Fruit fly (Drosophila melanogaster) whole organism, embryonic: ENCODE measurements around the gene MtnE.

Experiments
- Abd-B ChIP-seq: fragments of 200-800 bp; sonication (Bioruptor generic); optimal IDR thresholded peaks from 2 replicates; lab custom pipeline; 2018; ENCODE audit warnings: missing biosample characterization, mild to moderate bottlenecking, missing genetic modification characterization, moderate library complexity
- Ada2b ChIP-seq: fragments of 200-800 bp; sonication (Bioruptor generic); IDR thresholded peaks from 2 replicates; pipeline ENCODE4 v1.3.6; 2022; ENCODE audit warnings: missing biosample characterization, missing genetic modification characterization
- Asciz ChIP-seq: fragments of 200-800 bp; sonication (Bioruptor generic); optimal IDR thresholded peaks from 2 replicates; lab custom pipeline; 2017; ENCODE audit warnings: missing biosample characterization, mild to moderate bottlenecking, missing genetic modification characterization, missing genetic modification reagents
- CG10321 ChIP-seq: fragments of 200-800 bp; sonication (Bioruptor generic); IDR thresholded peaks from 2 replicates; pipeline ENCODE4 v1.3.6; 2022; ENCODE audit warnings: missing biosample characterization, missing genetic modification characterization
- CG10431 ChIP-seq: fragments of 200-800 bp; sonication (Bioruptor generic); optimal IDR thresholded peaks from 3 replicates; lab custom pipeline; 2018; ENCODE audit warnings: missing biosample characterization, mild to moderate bottlenecking, missing genetic modification characterization
- CG12391 ChIP-seq: fragments of 200-800 bp; sonication (Bioruptor generic); optimal IDR thresholded peaks from 3 replicates; lab custom pipeline; 2018; ENCODE audit warnings: missing biosample characterization, mild to moderate bottlenecking, missing genetic modification characterization, moderate library complexity
- CG13424 ChIP-seq: fragments of 200-800 bp; sonication (Bioruptor generic); optimal IDR thresholded peaks from 2 replicates; lab custom pipeline; 2019; ENCODE audit warnings: missing biosample characterization, mild to moderate bottlenecking, missing genetic modification characterization, moderate library complexity
- CG15696 ChIP-seq: fragments of 200-800 bp; sonication (Bioruptor generic); optimal IDR thresholded peaks from 2 replicates; lab custom pipeline; 2019; ENCODE audit warnings: missing biosample characterization, mild to moderate bottlenecking, missing genetic modification characterization, moderate library complexity
- CG1603 ChIP-seq: fragments of 200-800 bp; sonication (Bioruptor generic); optimal IDR thresholded peaks from 2 replicates; lab custom pipeline; 2019; ENCODE audit warnings: missing biosample characterization, mild to moderate bottlenecking, missing genetic modification characterization, moderate library complexity
- CG1792 ChIP-seq: fragments of 200-800 bp; sonication (Bioruptor generic); optimal IDR thresholded peaks from 2 replicates; lab custom pipeline; 2016; ENCODE audit warnings: missing biosample characterization, missing genetic modification characterization
- CG18011 ChIP-seq: fragments of 200-800 bp; sonication (Bioruptor generic); optimal IDR thresholded peaks from 2 replicates; lab custom pipeline; 2017; ENCODE audit warnings: missing biosample characterization, missing genetic modification characterization, mild to moderate bottlenecking, moderate library complexity, missing genotype
- CG2129 ChIP-seq: fragments of 200-800 bp; sonication (Bioruptor generic); IDR thresholded peaks from 2 replicates; pipeline ENCODE4 v1.3.6; 2022; ENCODE audit warnings: missing biosample characterization, missing genetic modification characterization; ENCODE audit not compliant: partially characterized antibody
- CG43689 ChIP-seq: fragments of 200-800 bp; sonication (Bioruptor generic); IDR thresholded peaks from 2 replicates; pipeline ENCODE4 v1.3.6; 2022; ENCODE audit warnings: missing biosample characterization, missing genetic modification characterization
- CG5245 ChIP-seq: fragments of 200-800 bp; sonication (Bioruptor generic); optimal IDR thresholded peaks from 3 replicates; lab custom pipeline; 2016; ENCODE audit warnings: missing biosample characterization, missing genetic modification characterization
- CG5953 ChIP-seq: fragments of 200-800 bp; sonication (Bioruptor generic); IDR thresholded peaks from 2 replicates; pipeline ENCODE4 v1.3.6; 2022; ENCODE audit warnings: missing biosample characterization, missing genetic modification characterization
- CG6175 ChIP-seq: fragments of 200-800 bp; sonication (Bioruptor generic); IDR thresholded peaks from 3 replicates; pipeline ENCODE4 v1.3.6; 2022; ENCODE audit warnings: missing biosample characterization, missing genetic modification characterization
- CG6813 ChIP-seq: fragments of 200-800 bp; sonication (Bioruptor generic); optimal IDR thresholded peaks from 2 replicates; lab custom pipeline; 2017; ENCODE audit warnings: missing biosample characterization, missing genetic modification characterization, mild to moderate bottlenecking, moderate library complexity, missing genetic modification reagents
- CG8359 ChIP-seq: fragments of 200-800 bp; sonication (Bioruptor generic); optimal IDR thresholded peaks from 2 replicates; lab custom pipeline; 2017; ENCODE audit warnings: missing biosample characterization, mild to moderate bottlenecking, missing genetic modification characterization, borderline replicate concordance
- CG8924 ChIP-seq: fragments of 200-800 bp; optimal IDR thresholded peaks from 3 replicates; lab custom pipeline; 2019; ENCODE audit warnings: missing biosample characterization, mild to moderate bottlenecking, missing genetic modification characterization, moderate library complexity
- CG9437 ChIP-seq: fragments of 200-800 bp; sonication (Bioruptor generic); optimal IDR thresholded peaks from 2 replicates; lab custom pipeline; 2018; ENCODE audit warnings: missing biosample characterization, mild to moderate bottlenecking, missing genetic modification characterization
- CG9797 ChIP-seq: fragments of 200-800 bp; sonication (Bioruptor generic); optimal IDR thresholded peaks from 3 replicates; lab custom pipeline; 2018; ENCODE audit warnings: missing biosample characterization, mild to moderate bottlenecking, missing genetic modification characterization
- Deaf1 ChIP-seq: fragments of 200-800 bp; optimal IDR thresholded peaks from 3 replicates; lab custom pipeline; 2019; ENCODE audit warnings: missing biosample characterization, mild to moderate bottlenecking, missing genetic modification characterization, moderate library complexity
- ERR ChIP-seq: fragments of 200-800 bp; sonication (Bioruptor generic); optimal IDR thresholded peaks from 2 replicates; lab custom pipeline; 2016; ENCODE audit warnings: missing biosample characterization, missing genetic modification characterization
- H2.0 ChIP-seq: fragments of 200-800 bp; sonication (Bioruptor generic); IDR thresholded peaks from 2 replicates; pipeline ENCODE4 v1.3.6; 2022; ENCODE audit warnings: missing biosample characterization, missing genetic modification characterization
- HLH3B ChIP-seq: fragments of 200-800 bp; sonication (Bioruptor generic); IDR thresholded peaks from 2 replicates; pipeline ENCODE4 v1.3.6; 2022; ENCODE audit warnings: missing biosample characterization, missing genetic modification characterization
- Lpt ChIP-seq: fragments of >200 bp; optimal IDR thresholded peaks from 2 replicates; lab custom pipeline; 2018; ENCODE audit warnings: missing biosample characterization, missing genetic modification characterization
- Med ChIP-seq: fragments of 200-800 bp; sonication (Bioruptor generic); peaks from one replicate; lab custom pipeline; 2016; ENCODE audit warnings: missing biosample characterization, missing genetic modification characterization, mild to moderate bottlenecking, inconsistent platforms, moderate library complexity
- NC2β ChIP-seq: fragments of 200-800 bp; sonication (Bioruptor generic); optimal IDR thresholded peaks from 2 replicates; lab custom pipeline; 2016; ENCODE audit warnings: missing biosample characterization, missing genetic modification characterization
- Nf-YB ChIP-seq: fragments of 200-800 bp; sonication (Bioruptor generic); optimal IDR thresholded peaks from 3 replicates; lab custom pipeline; 2019; ENCODE audit warnings: missing biosample characterization, mild to moderate bottlenecking, missing genetic modification characterization, moderate library complexity
- al ChIP-seq: fragments of 200-800 bp; sonication (Bioruptor generic); IDR thresholded peaks from 2 replicates; pipeline ENCODE4 v1.3.6; 2022; ENCODE audit warnings: missing biosample characterization, missing genetic modification characterization
- bab2 ChIP-seq: fragments of 200-800 bp; sonication (Bioruptor generic); optimal IDR thresholded peaks from 2 replicates; lab custom pipeline; 2016; ENCODE audit warnings: missing biosample characterization, missing genetic modification characterization
- bowl ChIP-seq: fragments of 200-800 bp; sonication (Bioruptor generic); IDR thresholded peaks from 2 replicates; pipeline ENCODE4 v1.3.6; 2022; ENCODE audit warnings: missing biosample characterization, missing genetic modification characterization
- caup ChIP-seq: fragments of 200-800 bp; sonication (Bioruptor generic); optimal IDR thresholded peaks from 3 replicates; lab custom pipeline; 2017; ENCODE audit warnings: missing biosample characterization, mild to moderate bottlenecking, missing genetic modification characterization, moderate library complexity; ENCODE audit not compliant: severe bottlenecking
- chinmo ChIP-seq: fragments of 200-800 bp; sonication (Bioruptor generic); IDR thresholded peaks from 4 replicates; pipeline ENCODE4 v1.3.6; 2022; ENCODE audit warnings: missing biosample characterization, missing genetic modification characterization; ENCODE audit not compliant: partially characterized antibody
- crp ChIP-seq, 2 experiments: fragments of 200-800 bp; sonication (Bioruptor generic); optimal IDR thresholded peaks; 2 replicates in 1 of 2; 3 replicates in 1 of 2; lab custom pipeline; 2017; ENCODE audit warnings: missing biosample characterization in 2 of 2, missing genetic modification characterization in 2 of 2, mild to moderate bottlenecking in 1 of 2, moderate library complexity in 1 of 2
- dmrt99B ChIP-seq: fragments of 200-800 bp; sonication (Bioruptor generic); optimal IDR thresholded peaks from 2 replicates; lab custom pipeline; 2018; ENCODE audit warnings: missing biosample characterization, mild to moderate bottlenecking, missing genetic modification characterization, moderate library complexity
- esg ChIP-seq: fragments of 200-800 bp; sonication (Bioruptor generic); conservative IDR thresholded peaks from 2 replicates; pipeline ENCODE4 v1.3.6; 2022; ENCODE audit warnings: missing biosample characterization, missing genetic modification characterization
- fd3F ChIP-seq: fragments of 200-800 bp; sonication (Bioruptor generic); optimal IDR thresholded peaks from 2 replicates; lab custom pipeline; 2018; ENCODE audit warnings: missing biosample characterization, mild to moderate bottlenecking, missing genetic modification characterization, moderate library complexity
- gce ChIP-seq: fragments of 200-800 bp; sonication (Bioruptor generic); IDR thresholded peaks from 3 replicates; pipeline ENCODE4 v1.3.6; 2022; ENCODE audit warnings: missing biosample characterization, missing genetic modification characterization
- gfzf ChIP-seq: fragments of 200-800 bp; sonication (Bioruptor generic); optimal IDR thresholded peaks from 2 replicates; lab custom pipeline; 2016; ENCODE audit warnings: missing biosample characterization, mild to moderate bottlenecking, missing genetic modification characterization, moderate library complexity
- gsb ChIP-seq: fragments of 200-800 bp; sonication (Bioruptor generic); IDR thresholded peaks from 2 replicates; pipeline ENCODE4 v1.3.6; 2022; ENCODE audit warnings: missing biosample characterization, missing genetic modification characterization
- hth ChIP-seq: fragments of >200 bp; optimal IDR thresholded peaks from 2 replicates; lab custom pipeline; 2017; ENCODE audit warnings: inconsistent platforms
- kay ChIP-seq: fragments of 200-800 bp; sonication (Bioruptor generic); optimal IDR thresholded peaks from 2 replicates; lab custom pipeline; 2016; ENCODE audit warnings: missing biosample characterization, missing genetic modification characterization
- mam ChIP-seq: fragments of 200-800 bp; sonication (Bioruptor generic); optimal IDR thresholded peaks from 3 replicates; lab custom pipeline; 2016; ENCODE audit warnings: missing biosample characterization, missing genetic modification characterization
- pfk ChIP-seq: fragments of 200-800 bp; sonication (Bioruptor generic); optimal IDR thresholded peaks from 2 replicates; lab custom pipeline; 2018; ENCODE audit warnings: missing biosample characterization, mild to moderate bottlenecking, missing genetic modification characterization, moderate library complexity
- pnt ChIP-seq: fragments of 200-800 bp; sonication (Bioruptor generic); optimal IDR thresholded peaks from 3 replicates; lab custom pipeline; 2016; ENCODE audit warnings: missing biosample characterization, missing genetic modification characterization
- ro ChIP-seq: fragments of 200-800 bp; sonication (Bioruptor generic); IDR thresholded peaks from 2 replicates; pipeline ENCODE4 v1.3.6; 2022; ENCODE audit warnings: missing biosample characterization, missing genetic modification characterization
- sens-2 ChIP-seq: fragments of 200-800 bp; sonication (Bioruptor generic); IDR thresholded peaks from 2 replicates; pipeline ENCODE4 v1.3.6; 2022; ENCODE audit warnings: missing biosample characterization, missing genetic modification characterization
- toy ChIP-seq: fragments of 200-800 bp; sonication (Bioruptor generic); IDR thresholded peaks from 2 replicates; pipeline ENCODE4 v1.3.6; 2022; ENCODE audit warnings: missing biosample characterization, missing genetic modification characterization
- unpg ChIP-seq: fragments of 200-800 bp; sonication (Bioruptor generic); optimal IDR thresholded peaks from 3 replicates; lab custom pipeline; 2018; ENCODE audit warnings: missing biosample characterization, mild to moderate bottlenecking, missing genetic modification characterization, moderate library complexity
- vfl ChIP-seq: fragments of 200-800 bp; sonication (Bioruptor generic); optimal IDR thresholded peaks from 2 replicates; lab custom pipeline; 2016; ENCODE audit warnings: missing biosample characterization, missing genetic modification characterization

Gene MtnE

dm6 chr3R:20579816-20580215 is 45.3 kb upstream of the MtnE start, which contains the start of the genes EloB and Srp14 (continued):
- TF ChIP-seq CG6175 (GFP tag; lab: Robert Waterston, UW) (0 out of 3 replicates have a peak, but pooled peaks have one; percentile 28), CG2129 (peak; percentile 95), CG13424 (tag; lab: Kevin White, UChicago) (peak; percentile 88), CG9797 (GFP tag; lab: Kevin White, UChicago) (peak; percentile 80), al (GFP tag; lab: Robert Waterston, UW) (peak; percentile 78), CG12391 (tag; lab: Kevin White, UChicago) (peak; percentile 92), mam (GFP tag; lab: Kevin White, UChicago) (peak; percentile 86), CG5245 (GFP tag; lab: Kevin White, UChicago) (peak; percentile 65), CG6813 (GFP tag; lab: Kevin White, UChicago) (peak; percentile 33), Ada2b (GFP tag; lab: Robert Waterston, UW) (peak; percentile 72), Lpt (no peak), fd3F (GFP tag; lab: Kevin White, UChicago) (peak; percentile 65), Deaf1 (tag; lab: Kevin White, UChicago) (no peak), vfl (GFP tag; lab: Kevin White, UChicago) (peak; percentile 90), NC2β (GFP tag; lab: Kevin White, UChicago) (peak; percentile 86), H2.0 (GFP tag; lab: Robert Waterston, UW) (peak; percentile 70), bowl (GFP tag; lab: Robert Waterston, UW) (peak; percentile 18; the same call in 1 of the 2 replicates), crp (GFP tag; optimal IDR thresholded peaks at IDR 0.05; lab: Kevin White, UChicago) (peak in 1 of 2 experiments; percentile 27), hth (lab: Kevin White, UChicago) (no peak), Asciz (GFP tag; lab: Kevin White, UChicago) (no peak), CG43689 (GFP tag; lab: Robert Waterston, UW) (peak; percentile 53; the same call in 1 of the 2 replicates), CG1792 (peak; percentile 65), sens-2 (GFP tag; lab: Robert Waterston, UW) (no peak), chinmo (GFP tag; lab: Robert Waterston, UW) (peak; percentile 92), gsb (GFP tag; lab: Robert Waterston, UW) (0 out of 2 replicates have a peak, but pooled peaks have one; percentile 18), pfk (no peak), gfzf (GFP tag; lab: Kevin White, UChicago) (peak; percentile 78), Nf-YB (peak; percentile 53), HLH3B (GFP tag; lab: Robert Waterston, UW) (peak; percentile 63)

dm6 chr3R:20576789-20577188 is 42.3 kb upstream of the MtnE start, which contains the start of the genes TFAM and CG5412:
TFAM (minus strand) TSS chr3R:20577010.
CG5412 (plus strand) TSS chr3R:20577053.
- TF ChIP-seq bab2 (GFP tag; lab: Kevin White, UChicago): no peak
- no peak for TF ChIP-seq esg
- no peak for TF ChIP-seq dmrt99B (tag; lab: Kevin White, UChicago)
- TF ChIP-seq CG8924 (tag; lab: Kevin White, UChicago): no peak
- TF ChIP-seq CG1603 (tag; lab: Kevin White, UChicago): peak; percentile 50
- peak; percentile 2 for TF ChIP-seq gfzf (GFP tag; lab: Kevin White, UChicago)
- TF ChIP-seq kay (GFP tag; lab: Kevin White, UChicago): no peak
- no peak for TF ChIP-seq caup
- no peak for TF ChIP-seq pnt
- TF ChIP-seq ERR (GFP tag; lab: Kevin White, UChicago): no peak
- TF ChIP-seq CG5953 (GFP tag; lab: Robert Waterston, UW): no peak
- TF ChIP-seq Abd-B (GFP tag; lab: Kevin White, UChicago): no peak
- TF ChIP-seq CG10431 (GFP tag; lab: Kevin White, UChicago): no peak
- TF ChIP-seq CG18011 (GFP tag; lab: Kevin White, UChicago): no peak
- TF ChIP-seq CG8359: no peak
- no peak for TF ChIP-seq gce (GFP tag; lab: Robert Waterston, UW)
- TF ChIP-seq CG15696 (tag; lab: Kevin White, UChicago): no peak
- no peak for TF ChIP-seq CG10321 (GFP tag; lab: Robert Waterston, UW)
- TF ChIP-seq toy (GFP tag; lab: Robert Waterston, UW): no peak
- no peak for TF ChIP-seq Med
- peak; percentile 56 for TF ChIP-seq CG9437
- no peak for TF ChIP-seq ro (GFP tag; lab: Robert Waterston, UW)
- TF ChIP-seq unpg (GFP tag; lab: Kevin White, UChicago): no peak
- TF ChIP-seq gsb (GFP tag; lab: Robert Waterston, UW): no peak
